Worm (Caenorhabditis elegans) whole organism, early embryonic: Measurements from ENCODE around the gene chca-1.

ENCODE experiments used
- ceh-13 ChIP-seq: fragments of 200-800 bp; sonication (Bioruptor generic); optimal IDR thresholded peaks from 2 replicates; lab custom pipeline; 2018; ENCODE audit warnings: mild to moderate bottlenecking, missing genetic modification characterization, missing compliant biosample characterization
- hmbx-1 ChIP-seq: sonication (generic microtip); optimal IDR thresholded peaks from 2 replicates; lab custom pipeline; 2016; ENCODE audit warnings: mild to moderate bottlenecking, missing genetic modification characterization, missing compliant biosample characterization
- hnd-1 ChIP-seq: sonication (generic microtip); optimal IDR thresholded peaks from 2 replicates; lab custom pipeline; 2016; ENCODE audit warnings: missing genetic modification characterization, missing compliant biosample characterization
- tra-4 ChIP-seq: sonication (generic microtip); optimal IDR thresholded peaks from 2 replicates; lab custom pipeline; 2017; ENCODE audit warnings: missing genetic modification characterization, missing compliant biosample characterization

DNA sequence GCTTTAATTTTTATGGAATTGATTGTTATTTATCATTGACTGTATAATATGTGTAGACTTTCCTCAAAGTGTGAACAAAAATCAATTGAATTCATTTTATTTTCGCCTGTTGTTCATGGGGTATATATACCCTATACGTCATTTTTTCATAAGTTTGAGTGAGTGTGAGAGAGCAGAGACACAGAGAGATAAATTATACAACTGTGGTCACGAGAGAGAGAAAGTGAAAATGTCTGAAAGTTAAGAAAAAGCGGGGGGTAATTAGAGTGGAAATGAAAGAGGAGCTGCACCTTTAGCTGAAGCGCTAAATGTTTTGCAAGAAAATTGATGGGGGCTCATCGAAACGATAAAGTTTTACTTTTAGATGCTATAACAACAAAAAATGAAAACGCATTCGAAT, 25.4 kb upstream of the chca-1 start:
- TF ChIP-seq hnd-1 (no peak), hmbx-1 (tag; lab: Kevin White, UChicago) (no peak), tra-4 (no peak), ceh-13 (GFP tag; lab: Kevin White, UChicago) (no peak)
